Fruit fly (Drosophila melanogaster): ENCODE measurements around the gene RpS4.
A peak's percentile ranks its signal among the peaks of the same experiment; 100 is the strongest.

Gene RpS4

dm6 chr3L:13006490-13006889, 35.1 kb upstream of the RpS4 start, which contains the start of gene CG11263 (continued):
- TF ChIP-seq hkb (optimal IDR thresholded peaks at IDR 0.05) (no peak), hkb (GFP tag; IDR thresholded peaks at IDR 0.05) (peak; percentile 49; the same call in 1 of the 2 replicates), hb (GFP tag; IDR thresholded peaks at IDR 0.05; ENCODE audit: partially characterized antibody) (peak; percentile 83), Stat92E (GFP tag; optimal IDR thresholded peaks at IDR 0.05) (no peak), dmrt99B (tag; optimal IDR thresholded peaks at IDR 0.05) (no peak), sna (GFP tag; IDR thresholded peaks at IDR 0.05; ENCODE audit: partially characterized antibody) (no peak; the same call in none of the 2 replicates), h (optimal IDR thresholded peaks at IDR 0.05) (no peak), CG2678 (tag; optimal IDR thresholded peaks at IDR 0.05) (no peak), repo (GFP tag; optimal IDR thresholded peaks at IDR 0.05) (peak; percentile 7), Hand (GFP tag; optimal IDR thresholded peaks at IDR 0.05) (no peak), CG17612 (GFP tag; IDR thresholded peaks at IDR 0.05) (no peak), kni (GFP tag; optimal IDR thresholded peaks at IDR 0.05) (no peak), CG13424 (tag; optimal IDR thresholded peaks at IDR 0.05) (no peak), CG8359 (GFP tag; optimal IDR thresholded peaks at IDR 0.05; ENCODE audit: borderline replicate concordance) (no peak), CG32767 (GFP tag; IDR thresholded peaks at IDR 0.05) (no peak), Nf-YA (GFP tag; IDR thresholded peaks at IDR 0.05) (no peak), ems (GFP tag; optimal IDR thresholded peaks at IDR 0.05) (peak; percentile 50), onecut (GFP tag; IDR thresholded peaks at IDR 0.05) (peak; percentile 67), pho (GFP tag; optimal IDR thresholded peaks at IDR 0.05) (peak; percentile 55), CG14860 (GFP tag; IDR thresholded peaks at IDR 0.05; ENCODE audit: partially characterized antibody) (peak; percentile 86), CG9215 (GFP tag; IDR thresholded peaks at IDR 0.05) (no peak), CG8281 (tag; optimal IDR thresholded peaks at IDR 0.05) (no peak), Lim3 (GFP tag; IDR thresholded peaks at IDR 0.05) (no peak), pan (optimal IDR thresholded peaks at IDR 0.05) (no peak), pan (GFP tag; optimal IDR thresholded peaks at IDR 0.05 in 1 of 2, IDR thresholded peaks at IDR 0.05 in 1 of 2) (peak in 1 of 2 experiments; percentile 42), Hey (tag; optimal IDR thresholded peaks at IDR 0.05) (no peak), knrl (GFP tag; IDR thresholded peaks at IDR 0.05; ENCODE audit: partially characterized antibody) (peak; percentile 79), CG11504 (tag; optimal IDR thresholded peaks at IDR 0.05) (no peak), CG8478 (optimal IDR thresholded peaks at IDR 0.05) (no peak), zfh1 (GFP tag; IDR thresholded peaks at IDR 0.05) (peak; percentile 73; the same call in 2 of the 3 replicates), Usf (GFP tag; optimal IDR thresholded peaks at IDR 0.05) (no peak), CG42726 (GFP tag; IDR thresholded peaks at IDR 0.05; ENCODE audit: partially characterized antibody) (peak; percentile 65; the same call in 1 of the 2 replicates), danr (GFP tag; IDR thresholded peaks at IDR 0.05) (no peak), amos (GFP tag; IDR thresholded peaks at IDR 0.05; ENCODE audit: partially characterized antibody) (peak; percentile 82), CG3407 (GFP tag; optimal IDR thresholded peaks at IDR 0.05) (no peak), sim (GFP tag; IDR thresholded peaks at IDR 0.05) (no peak), CG18262 (tag; optimal IDR thresholded peaks at IDR 0.05) (peak; percentile 51), fd96Cb (tag; optimal IDR thresholded peaks at IDR 0.05) (no peak), Oli (tag; optimal IDR thresholded peaks at IDR 0.05) (peak; percentile 20), Eip74EF (GFP tag; optimal IDR thresholded peaks at IDR 0.05) (no peak), dysf (GFP tag; IDR thresholded peaks at IDR 0.05) (peak; percentile 43; the same call in 1 of the 3 replicates), pzg (GFP tag; optimal IDR thresholded peaks at IDR 0.05) (peak; percentile 84), Bteb2 (GFP tag; optimal IDR thresholded peaks at IDR 0.05) (peak; percentile 47), kah (GFP tag; optimal IDR thresholded peaks at IDR 0.05) (no peak), Meics (GFP tag; optimal IDR thresholded peaks at IDR 0.05) (peak; percentile 35), z (GFP tag; IDR thresholded peaks at IDR 0.05) (no peak), HLHmδ (GFP tag; optimal IDR thresholded peaks at IDR 0.05) (no peak), row (GFP tag; IDR thresholded peaks at IDR 0.05) (peak; percentile 62), CG1024 (GFP tag; IDR thresholded peaks at IDR 0.05) (no peak), D19B (GFP tag; optimal IDR thresholded peaks at IDR 0.05) (peak; percentile 38), CG30020 (tag; optimal IDR thresholded peaks at IDR 0.05) (no peak)
